Fruit fly (Drosophila melanogaster) whole organism, embryonic: ENCODE measurements around the gene CG34453.

Experiments used
- Atf6 ChIP-seq: fragments of 200-800 bp; sonication (Bioruptor generic); IDR thresholded peaks from 2 replicates; pipeline ENCODE4 v1.3.6; 2022; ENCODE audit warnings: missing biosample characterization, missing genetic modification characterization
- Awh ChIP-seq: fragments of 200-800 bp; sonication (Bioruptor generic); IDR thresholded peaks from 2 replicates; pipeline ENCODE4, ENCODE4 v1.3.6; 2022; ENCODE audit warnings: missing biosample characterization, missing genetic modification characterization
- Bteb2 ChIP-seq: fragments of 200-800 bp; sonication (Bioruptor generic); optimal IDR thresholded peaks from 2 replicates; lab custom pipeline; 2016; ENCODE audit warnings: missing biosample characterization, missing genetic modification characterization
- CG11085 ChIP-seq: fragments of 200-800 bp; sonication (Bioruptor generic); IDR thresholded peaks from 2 replicates; pipeline ENCODE4 v1.3.6; 2022; ENCODE audit warnings: missing biosample characterization, missing genetic modification characterization
- CG11504 ChIP-seq: fragments of 200-800 bp; sonication (Bioruptor generic); optimal IDR thresholded peaks from 3 replicates; lab custom pipeline; 2019; ENCODE audit warnings: missing biosample characterization, mild to moderate bottlenecking, missing genetic modification characterization, moderate library complexity
- CG12744 ChIP-seq: fragments of 200-800 bp; sonication (Bioruptor generic); optimal IDR thresholded peaks from 2 replicates; lab custom pipeline; 2016; ENCODE audit warnings: missing biosample characterization, missing genetic modification characterization
- CG13424 ChIP-seq: fragments of 200-800 bp; sonication (Bioruptor generic); optimal IDR thresholded peaks from 2 replicates; lab custom pipeline; 2019; ENCODE audit warnings: missing biosample characterization, mild to moderate bottlenecking, missing genetic modification characterization, moderate library complexity
- CG15269 ChIP-seq: fragments of 200-800 bp; sonication (Bioruptor generic); optimal IDR thresholded peaks from 2 replicates; lab custom pipeline; 2018; ENCODE audit warnings: missing biosample characterization, mild to moderate bottlenecking, missing genetic modification characterization, moderate library complexity
- CG18619 ChIP-seq: fragments of 200-800 bp; sonication (Bioruptor generic); optimal IDR thresholded peaks from 3 replicates; lab custom pipeline; 2017; ENCODE audit warnings: missing biosample characterization, mild to moderate bottlenecking, missing genetic modification characterization
- CG30431 ChIP-seq: fragments of 200-800 bp; sonication (Bioruptor generic); optimal IDR thresholded peaks from 2 replicates; lab custom pipeline; 2017; ENCODE audit warnings: missing biosample characterization, missing genetic modification characterization
- CG3065 ChIP-seq: fragments of 200-800 bp; sonication (Bioruptor generic); optimal IDR thresholded peaks from 2 replicates; lab custom pipeline; 2016; ENCODE audit warnings: missing biosample characterization, missing genetic modification characterization
- CG34376 ChIP-seq: fragments of 200-800 bp; sonication (Bioruptor generic); optimal IDR thresholded peaks from 2 replicates; lab custom pipeline; 2018; ENCODE audit warnings: missing biosample characterization, mild to moderate bottlenecking, missing genetic modification characterization
- CG8089 ChIP-seq: fragments of 200-800 bp; sonication (Bioruptor generic); optimal IDR thresholded peaks from 3 replicates; lab custom pipeline; 2016; ENCODE audit warnings: missing biosample characterization, missing genetic modification characterization
- Chrac-16 ChIP-seq: fragments of 200-800 bp; sonication (Bioruptor generic); optimal IDR thresholded peaks from 3 replicates; lab custom pipeline; 2016; ENCODE audit warnings: missing biosample characterization, missing genetic modification characterization
- Dek ChIP-seq: fragments of 200-800 bp; sonication (Bioruptor generic); optimal IDR thresholded peaks from 3 replicates; lab custom pipeline; 2019; ENCODE audit warnings: missing biosample characterization, mild to moderate bottlenecking, missing genetic modification characterization, moderate library complexity
- Dip2 ChIP-seq: fragments of 200-800 bp; sonication (Bioruptor generic); IDR thresholded peaks from 2 replicates; pipeline ENCODE4 v1.3.6; 2022; ENCODE audit warnings: missing biosample characterization, missing genetic modification characterization
- Doc3 ChIP-seq: fragments of 200-800 bp; sonication (Bioruptor generic); IDR thresholded peaks from 3 replicates; pipeline ENCODE4 v1.3.6; 2022; ENCODE audit warnings: missing biosample characterization, missing genetic modification characterization; ENCODE audit not compliant: partially characterized antibody
- Dref ChIP-seq: fragments of 200-800 bp; sonication (Bioruptor generic); IDR thresholded peaks from 2 replicates; pipeline ENCODE4 v1.3.6; 2022; ENCODE audit warnings: missing biosample characterization, missing genetic modification characterization
- E2f2 ChIP-seq: fragments of 200-800 bp; sonication (Bioruptor generic); IDR thresholded peaks from 2 replicates; pipeline ENCODE4 v1.3.6; 2022; ENCODE audit warnings: missing biosample characterization, missing genetic modification characterization
- Eip74EF ChIP-seq, 2 experiments: fragments of 200-800 bp in 1 of 2; fragments of >200 bp in 1 of 2; sonication (Bioruptor generic) in 1 of 2; optimal IDR thresholded peaks; 2 replicates each; lab custom pipeline; 2017 to 2019; ENCODE audit warnings: missing biosample characterization in 2 of 2, missing genetic modification characterization in 2 of 2, mild to moderate bottlenecking in 1 of 2, moderate library complexity in 1 of 2
- Fer2 ChIP-seq: fragments of 200-800 bp; sonication (Bioruptor generic); optimal IDR thresholded peaks from 2 replicates; lab custom pipeline; 2018; ENCODE audit warnings: missing biosample characterization, mild to moderate bottlenecking, missing genetic modification characterization, moderate library complexity
- H2.0 ChIP-seq: fragments of 200-800 bp; sonication (Bioruptor generic); IDR thresholded peaks from 2 replicates; pipeline ENCODE4 v1.3.6; 2022; ENCODE audit warnings: missing biosample characterization, missing genetic modification characterization
- Nf-YC ChIP-seq: fragments of 200-800 bp; optimal IDR thresholded peaks from 3 replicates; lab custom pipeline; 2019; ENCODE audit warnings: missing biosample characterization, mild to moderate bottlenecking, missing genetic modification characterization, moderate library complexity
- Optix ChIP-seq: fragments of 200-800 bp; sonication (Bioruptor generic); IDR thresholded peaks from 3 replicates; pipeline ENCODE4 v1.3.6; 2022; ENCODE audit warnings: missing biosample characterization, missing genetic modification characterization
- Sox100B ChIP-seq: fragments of 200-800 bp; sonication (Bioruptor generic); optimal IDR thresholded peaks from 3 replicates; lab custom pipeline; 2018; ENCODE audit warnings: missing biosample characterization, mild to moderate bottlenecking, missing genetic modification characterization
- Ssrp ChIP-seq: fragments of 200-800 bp; sonication (Bioruptor generic); optimal IDR thresholded peaks from 2 replicates; lab custom pipeline; 2018; ENCODE audit warnings: missing biosample characterization, mild to moderate bottlenecking, missing genetic modification characterization, moderate library complexity
- Trl ChIP-seq, 3 experiments: fragments of >200 bp in 2 of 3; fragments of 200-800 bp in 1 of 3; sonication (Bioruptor generic) in 1 of 3; optimal IDR thresholded peaks; 2 replicates in 1 of 3; 3 replicates in 2 of 3; lab custom pipeline; 2016 to 2017; ENCODE audit warnings: missing biosample characterization in 1 of 3, missing genetic modification characterization in 1 of 3
- abd-A ChIP-seq: fragments of 200-800 bp; sonication (Bioruptor generic); optimal IDR thresholded peaks from 3 replicates; lab custom pipeline; 2019; ENCODE audit warnings: missing biosample characterization, mild to moderate bottlenecking, missing genetic modification characterization, moderate library complexity
- al ChIP-seq: fragments of 200-800 bp; sonication (Bioruptor generic); IDR thresholded peaks from 2 replicates; pipeline ENCODE4 v1.3.6; 2022; ENCODE audit warnings: missing biosample characterization, missing genetic modification characterization
- ap ChIP-seq: fragments of 200-800 bp; sonication (Bioruptor generic); IDR thresholded peaks from 2 replicates; pipeline ENCODE4 v1.3.6; 2022; ENCODE audit warnings: missing biosample characterization, missing genetic modification characterization
- ase ChIP-seq: fragments of 200-800 bp; sonication (Bioruptor generic); IDR thresholded peaks from 3 replicates; pipeline ENCODE4 v1.3.6; 2022; ENCODE audit warnings: missing biosample characterization, missing genetic modification characterization
- chm ChIP-seq: fragments of 200-800 bp; sonication (Bioruptor generic); IDR thresholded peaks from 2 replicates; pipeline ENCODE4 v1.3.6; 2022; ENCODE audit warnings: missing biosample characterization, missing genetic modification characterization
- croc ChIP-seq: fragments of 200-800 bp; sonication (Bioruptor generic); conservative IDR thresholded peaks from 3 replicates; pipeline ENCODE4 v1.3.6; 2022; ENCODE audit warnings: missing biosample characterization, missing genetic modification characterization
- crol ChIP-seq: fragments of 200-800 bp; sonication (Bioruptor generic); IDR thresholded peaks from 2 replicates; pipeline ENCODE4 v1.3.6; 2022; ENCODE audit warnings: missing biosample characterization, missing genetic modification characterization
- eve ChIP-seq, 2 experiments: fragments of >200 bp; optimal IDR thresholded peaks; 2 replicates each; lab custom pipeline; 2017; ENCODE audit warnings: missing biosample characterization in 2 of 2, missing genetic modification characterization in 2 of 2
- fu2 ChIP-seq: fragments of 200-800 bp; sonication (Bioruptor generic); optimal IDR thresholded peaks from 2 replicates; lab custom pipeline; 2016; ENCODE audit warnings: missing biosample characterization, missing genetic modification characterization
- gt ChIP-seq: fragments of 200-800 bp; sonication (Bioruptor generic); IDR thresholded peaks from 2 replicates; pipeline ENCODE4 v1.3.6; 2022; ENCODE audit warnings: missing biosample characterization, missing genetic modification characterization
- hbn ChIP-seq: fragments of 200-800 bp; sonication (Bioruptor generic); IDR thresholded peaks from 2 replicates; pipeline ENCODE4 v1.3.6; 2022; ENCODE audit warnings: missing biosample characterization, missing genetic modification characterization; ENCODE audit not compliant: partially characterized antibody
- ind ChIP-seq: fragments of 200-800 bp; sonication (Bioruptor generic); optimal IDR thresholded peaks from 3 replicates; lab custom pipeline; 2016; ENCODE audit warnings: missing biosample characterization, missing genetic modification characterization
- inv ChIP-seq: fragments of 200-800 bp; sonication (Bioruptor generic); IDR thresholded peaks from 2 replicates; pipeline ENCODE4 v1.3.6; 2022; ENCODE audit warnings: missing biosample characterization, missing genetic modification characterization; ENCODE audit not compliant: partially characterized antibody
- luna ChIP-seq: fragments of 200-800 bp; sonication (Bioruptor generic); optimal IDR thresholded peaks from 2 replicates; lab custom pipeline; 2016; ENCODE audit warnings: missing biosample characterization, missing genetic modification characterization
- nerfin-2 ChIP-seq: fragments of 200-800 bp; sonication (Bioruptor generic); IDR thresholded peaks from 2 replicates; pipeline ENCODE4 v1.3.6; 2022; ENCODE audit warnings: missing biosample characterization, missing genetic modification characterization; ENCODE audit not compliant: partially characterized antibody
- prd ChIP-seq, 3 experiments: fragments of >200 bp in 2 of 3; fragments of 200-800 bp in 1 of 3; sonication (Bioruptor generic) in 1 of 3; optimal IDR thresholded peaks in 2 of 3; IDR thresholded peaks in 1 of 3; 2 replicates in 2 of 3; 3 replicates in 1 of 3; pipeline versions ENCODE4 v1.3.6 to Lab custom; 2017 to 2022; ENCODE audit warnings: missing biosample characterization in 1 of 3, missing genetic modification characterization in 1 of 3
- pros ChIP-seq: fragments of 200-800 bp; sonication (Bioruptor generic); optimal IDR thresholded peaks from 3 replicates; lab custom pipeline; 2019; ENCODE audit warnings: missing biosample characterization, mild to moderate bottlenecking, missing genetic modification characterization, moderate library complexity
- tna ChIP-seq: fragments of 200-800 bp; sonication (Bioruptor generic); IDR thresholded peaks from 2 replicates; pipeline ENCODE4 v1.3.6; 2022; ENCODE audit warnings: missing biosample characterization, missing genetic modification characterization; ENCODE audit not compliant: partially characterized antibody
- zen2 ChIP-seq: fragments of 200-800 bp; sonication (Bioruptor generic); IDR thresholded peaks from 3 replicates; pipeline ENCODE4 v1.3.6; 2022; ENCODE audit warnings: missing biosample characterization, missing genetic modification characterization; ENCODE audit not compliant: partially characterized antibody
- zf30C ChIP-seq: fragments of 200-800 bp; sonication (Bioruptor generic); optimal IDR thresholded peaks from 3 replicates; lab custom pipeline; 2018; ENCODE audit warnings: missing biosample characterization, mild to moderate bottlenecking, missing genetic modification characterization

The CG34453 gene

dm6 chr3L:257618-258475 is 24.7 kb upstream of the CG34453 start, which contains the start of the genes DIP2 and wac (continued):
- TF ChIP-seq hbn (GFP tag; lab: Robert Waterston, UW) (peak; percentile 85), tna (GFP tag; lab: Robert Waterston, UW) (peak; percentile 86), ase (peak; percentile 65), eve (GFP tag; optimal IDR thresholded peaks at IDR 0.05; lab: Kevin White, UChicago) (no peak), E2f2 (GFP tag; lab: Robert Waterston, UW) (peak; percentile 88), Dip2 (no peak), nerfin-2 (GFP tag; lab: Robert Waterston, UW) (peak; percentile 58), crol (GFP tag; lab: Robert Waterston, UW) (no peak), Chrac-16 (peak; percentile 85), CG3065 (GFP tag; lab: Kevin White, UChicago) (peak; percentile 64), CG15269 (no peak), Doc3 (GFP tag; lab: Robert Waterston, UW) (peak; percentile 86), fu2 (GFP tag; lab: Kevin White, UChicago) (peak; percentile 78), CG8089 (peak; percentile 73), Fer2 (peak; percentile 57), Ssrp (tag; lab: Kevin White, UChicago) (peak; percentile 16), zen2 (GFP tag; lab: Robert Waterston, UW) (peak; percentile 86), Dref (peak; percentile 84), ind (GFP tag; lab: Kevin White, UChicago) (peak; percentile 83), luna (peak; percentile 27), CG18619 (GFP tag; lab: Kevin White, UChicago) (no peak), Nf-YC (tag; lab: Kevin White, UChicago) (peak; percentile 75), gt (GFP tag; lab: Robert Waterston, UW) (no peak), Trl (optimal IDR thresholded peaks at IDR 0.05; lab: Kevin White, UChicago) (no peak), Trl (GFP tag; optimal IDR thresholded peaks at IDR 0.05; lab: Kevin White, UChicago) (peak; percentile 92), chm (peak; percentile 83), prd (optimal IDR thresholded peaks at IDR 0.05; lab: Kevin White, UChicago) (no peak), prd (GFP tag; IDR thresholded peaks at IDR 0.05; lab: Robert Waterston, UW) (peak; percentile 76; the same call in 2 of the 3 replicates), CG30431 (GFP tag; lab: Kevin White, UChicago) (peak; percentile 14), Awh (GFP tag; lab: Robert Waterston, UW) (0 out of 2 replicates have a peak, but pooled peaks have one; percentile 40), pros (GFP tag; lab: Kevin White, UChicago) (peak; percentile 97), inv (GFP tag; lab: Robert Waterston, UW) (peak; percentile 84), croc (GFP tag; lab: Robert Waterston, UW) (no peak), abd-A (tag; lab: Kevin White, UChicago) (no peak), Atf6 (GFP tag; lab: Robert Waterston, UW) (no peak), Sox100B (GFP tag; lab: Kevin White, UChicago) (no peak), al (GFP tag; lab: Robert Waterston, UW) (peak; percentile 69), Bteb2 (GFP tag; lab: Kevin White, UChicago) (peak; percentile 71), Optix (GFP tag; lab: Robert Waterston, UW) (peak; percentile 54; the same call in 2 of the 3 replicates), CG13424 (tag; lab: Kevin White, UChicago) (peak; percentile 60), CG12744 (peak; percentile 67), Dek (tag; lab: Kevin White, UChicago) (no peak), Eip74EF (GFP tag; optimal IDR thresholded peaks at IDR 0.05; lab: Kevin White, UChicago) (no peak), ap (GFP tag; lab: Robert Waterston, UW) (no peak), H2.0 (GFP tag; lab: Robert Waterston, UW) (peak; percentile 59; the same call in 1 of the 2 replicates), CG34376 (GFP tag; lab: Kevin White, UChicago) (peak; percentile 84), CG11085 (GFP tag; lab: Robert Waterston, UW) (0 out of 2 replicates have a peak, but pooled peaks have one; percentile 48), CG11504 (no peak), zf30C (GFP tag; lab: Kevin White, UChicago) (no peak)
